Worm (Caenorhabditis elegans) whole organism, midembryonic: ENCODE results near the gene acdh-11.

Source experiments
- T22C8.4 ChIP-seq: fragments of 200-800 bp; sonication (Bioruptor generic); IDR thresholded peaks from 2 replicates; pipeline ENCODE4 v1.3.6; 2022; ENCODE audit warnings: missing genetic modification characterization, missing compliant biosample characterization
- cog-1 ChIP-seq: sonication (generic microtip); optimal IDR thresholded peaks from 2 replicates; lab custom pipeline; 2016; ENCODE audit warnings: missing genetic modification characterization, missing compliant biosample characterization
- flt-1 ChIP-seq: fragments of 200-800 bp; sonication (Bioruptor generic); IDR thresholded peaks from 2 replicates; pipeline ENCODE4 v1.3.6; 2022; ENCODE audit warnings: missing genetic modification characterization, missing compliant biosample characterization
- klf-2 ChIP-seq: fragments of 200-800 bp; sonication (Bioruptor generic); conservative IDR thresholded peaks from 2 replicates; pipeline ENCODE4 v1.3.6; 2022; ENCODE audit warnings: missing genetic modification reagents, missing genetic modification characterization, missing compliant biosample characterization
- med-1 ChIP-seq: sonication (generic microtip); optimal IDR thresholded peaks from 2 replicates; lab custom pipeline; 2017; ENCODE audit warnings: missing genetic modification characterization, mild to moderate bottlenecking, missing compliant biosample characterization, antibody characterized with exemption, missing genetic modification reagents; ENCODE audit not compliant: insufficient read depth
- ref-1 ChIP-seq: fragments of 200-800 bp; sonication (Bioruptor generic); conservative IDR thresholded peaks from 2 replicates; pipeline ENCODE4 v1.3.6; 2022; ENCODE audit warnings: missing genetic modification reagents, missing genetic modification characterization, missing compliant biosample characterization
- tab-1 ChIP-seq: fragments of 200-800 bp; sonication (Bioruptor generic); IDR thresholded peaks from 2 replicates; pipeline ENCODE4 v1.3.6; 2022; ENCODE audit warnings: missing genetic modification characterization, missing compliant biosample characterization
- ztf-23 ChIP-seq: fragments of 200-800 bp; sonication (Bioruptor generic); IDR thresholded peaks from 2 replicates; pipeline ENCODE4 v1.3.6; 2022; ENCODE audit warnings: missing genetic modification reagents, missing genetic modification characterization, missing compliant biosample characterization
- ztf-29 ChIP-seq: fragments of 200-800 bp; sonication (Bioruptor generic); IDR thresholded peaks from 2 replicates; pipeline ENCODE4 v1.3.6; 2022; ENCODE audit warnings: missing genetic modification reagents, missing genetic modification characterization, missing compliant biosample characterization

acdh-11 gene

ce11 chrIII:10535226-10535625 lies 30.8 kb upstream of the acdh-11 start, which contains the start of gene hpd-1:
Gene hpd-1 (plus strand): TSS chrIII:10535526.
- no peak for TF ChIP-seq ztf-23 (GFP tag; lab: Robert Waterston, UW)
- TF ChIP-seq T22C8.4 (GFP tag; lab: Robert Waterston, UW): no peak

ce11 chrIII:10536087-10536723 lies 29.9 kb upstream of the acdh-11 start:
- TF ChIP-seq ref-1 (GFP tag; lab: Robert Waterston, UW) (no peak), klf-2 (GFP tag; lab: Robert Waterston, UW) (no peak), cog-1 (tag; lab: Kevin White, UChicago) (no peak), flt-1 (no peak)

DNA sequence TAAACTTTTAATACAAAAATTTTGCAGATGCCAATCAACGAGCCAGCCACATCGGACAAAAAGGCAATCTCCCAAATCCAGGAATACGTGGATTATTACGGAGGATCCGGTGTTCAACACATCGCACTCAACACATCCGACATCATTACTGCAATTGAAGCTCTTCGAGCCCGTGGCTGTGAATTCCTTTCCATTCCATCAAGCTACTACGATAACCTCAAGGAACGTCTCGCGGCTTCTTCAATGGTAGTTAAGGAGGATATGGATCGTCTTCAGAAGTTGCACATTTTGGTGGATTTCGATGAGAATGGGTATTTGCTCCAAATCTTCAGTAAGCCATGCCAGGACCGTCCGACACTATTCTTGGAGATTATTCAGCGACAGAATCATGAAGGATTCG lies 29.1 kb upstream of the acdh-11 start:
- no peak for TF ChIP-seq T22C8.4 (GFP tag; lab: Robert Waterston, UW)
- no peak for TF ChIP-seq ztf-29 (GFP tag; lab: Robert Waterston, UW)
- TF ChIP-seq cog-1 (tag; lab: Kevin White, UChicago): no peak
- TF ChIP-seq klf-2 (GFP tag; lab: Robert Waterston, UW): no peak
- no peak for TF ChIP-seq ref-1 (GFP tag; lab: Robert Waterston, UW)
- no peak for TF ChIP-seq med-1 (GFP tag; lab: Kevin White, UChicago)
- no peak for TF ChIP-seq tab-1 (GFP tag; lab: Robert Waterston, UW)
- TF ChIP-seq ztf-23 (GFP tag; lab: Robert Waterston, UW): no peak
- no peak for TF ChIP-seq flt-1

ce11 chrIII:10537558-10537957 lies 28.5 kb upstream of the acdh-11 start:
- TF ChIP-seq flt-1 (no peak), klf-2 (GFP tag; lab: Robert Waterston, UW) (no peak), ztf-29 (GFP tag; lab: Robert Waterston, UW) (no peak)

DNA sequence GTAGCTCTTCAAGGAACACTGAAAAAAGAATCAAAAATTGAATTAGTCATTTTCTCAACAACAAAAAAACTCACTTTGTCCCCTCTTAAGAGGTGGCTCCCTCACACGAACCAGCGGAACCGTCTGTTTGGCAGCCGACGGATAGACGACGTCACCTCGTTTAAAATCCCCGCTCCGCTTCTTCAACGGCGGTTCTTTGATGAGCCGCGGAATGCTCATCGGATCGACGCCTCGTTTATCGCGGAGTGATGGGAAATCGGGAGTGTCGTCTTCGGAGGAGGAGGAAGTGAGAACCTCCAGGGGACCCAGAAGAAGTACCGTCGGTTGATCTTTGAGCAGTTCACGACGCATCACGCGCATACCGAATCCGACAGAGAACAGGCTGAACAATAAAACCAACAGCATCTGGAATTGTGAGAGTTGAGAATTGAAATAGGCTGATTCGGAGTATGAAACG lies 27.3 kb upstream of the acdh-11 start, which contains the start of gene nlp-68:
TSS of gene nlp-68 (minus strand) at position 407 of the 457 bp plus-strand sequence.
- no peak for TF ChIP-seq T22C8.4 (GFP tag; lab: Robert Waterston, UW)
- no peak for TF ChIP-seq ztf-23 (GFP tag; lab: Robert Waterston, UW)
- TF ChIP-seq klf-2 (GFP tag; lab: Robert Waterston, UW): no peak
- TF ChIP-seq cog-1 (tag; lab: Kevin White, UChicago): no peak
- no peak for TF ChIP-seq flt-1
- no peak for TF ChIP-seq med-1 (GFP tag; lab: Kevin White, UChicago)
- TF ChIP-seq tab-1 (GFP tag; lab: Robert Waterston, UW): no peak
- TF ChIP-seq ztf-29 (GFP tag; lab: Robert Waterston, UW): no peak
- TF ChIP-seq ref-1 (GFP tag; lab: Robert Waterston, UW): no peak

- TF ChIP-seq tab-1 (GFP tag; lab: Robert Waterston, UW) (no peak), T22C8.4 (GFP tag; lab: Robert Waterston, UW) (no peak), flt-1 (no peak), ref-1 (GFP tag; lab: Robert Waterston, UW) (no peak), ztf-23 (GFP tag; lab: Robert Waterston, UW) (no peak)
These were observed 13.1 kb upstream of the acdh-11 start, which contains the start of gene T21C12.8 for ce11 chrIII:10552929-10553328. Gene T21C12.8 (minus strand): TSS chrIII:10553029.

- no peak for TF ChIP-seq flt-1
- no peak for TF ChIP-seq klf-2 (GFP tag; lab: Robert Waterston, UW)
- TF ChIP-seq cog-1 (tag; lab: Kevin White, UChicago): no peak
- no peak for TF ChIP-seq T22C8.4 (GFP tag; lab: Robert Waterston, UW)
These were observed 8.1 kb upstream of the acdh-11 start, which contains the start of gene T21C12.4 for ce11 chrIII:10557910-10558309. Gene T21C12.4 (minus strand): TSS chrIII:10558010.

- no peak for TF ChIP-seq ztf-29 (GFP tag; lab: Robert Waterston, UW)
These were observed 5.8 kb upstream of the acdh-11 start, which contains the start of gene rab-30 for ce11 chrIII:10560296-10560695. Gene rab-30 (plus strand): TSS chrIII:10560596.

ce11 chrIII:10561904-10562303 lies 4.2 kb upstream of the acdh-11 start, which contains the start of gene Y45F3A.1:
Gene Y45F3A.1 (minus strand): TSS chrIII:10561915.
- TF ChIP-seq T22C8.4 (GFP tag; lab: Robert Waterston, UW) (no peak), klf-2 (GFP tag; lab: Robert Waterston, UW) (no peak), flt-1 (no peak), tab-1 (GFP tag; lab: Robert Waterston, UW) (no peak), cog-1 (tag; lab: Kevin White, UChicago) (no peak), ztf-23 (GFP tag; lab: Robert Waterston, UW) (no peak), ztf-29 (GFP tag; lab: Robert Waterston, UW) (no peak), ref-1 (GFP tag; lab: Robert Waterston, UW) (no peak), med-1 (GFP tag; lab: Kevin White, UChicago) (no peak)

DNA sequence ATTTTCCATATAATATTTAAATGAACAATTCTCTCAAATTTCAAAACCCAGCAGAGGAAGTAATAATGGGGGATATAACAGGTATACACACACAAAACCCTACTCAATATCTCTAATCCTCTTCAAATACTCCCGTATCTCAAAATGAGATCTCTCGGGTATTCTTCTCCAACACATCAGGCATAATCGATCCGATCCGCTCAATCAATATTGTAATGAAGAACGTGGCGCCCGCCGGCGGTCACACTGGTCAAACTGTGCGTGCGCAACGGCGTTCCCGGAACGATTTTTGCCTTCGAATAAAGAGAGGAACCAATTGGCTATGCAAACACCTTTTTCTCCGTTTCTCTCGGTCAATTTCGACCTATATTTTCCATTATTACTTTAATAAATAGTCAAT lies 3.5 kb upstream of the acdh-11 start:
- TF ChIP-seq klf-2 (GFP tag; lab: Robert Waterston, UW): no peak
- no peak for TF ChIP-seq tab-1 (GFP tag; lab: Robert Waterston, UW)
- no peak for TF ChIP-seq flt-1
- no peak for TF ChIP-seq med-1 (GFP tag; lab: Kevin White, UChicago)
- TF ChIP-seq ztf-23 (GFP tag; lab: Robert Waterston, UW): no peak
- peak; percentile 70 for TF ChIP-seq T22C8.4 (GFP tag; lab: Robert Waterston, UW)
- TF ChIP-seq cog-1 (tag; lab: Kevin White, UChicago): no peak
